Worm (Caenorhabditis elegans) whole organism, L2 larva: ENCODE results near the gene ddo-2.

Experiments used
- ZK546.5 ChIP-seq: sonication (generic microtip); optimal IDR thresholded peaks from 2 replicates; lab custom pipeline; 2017; ENCODE audit warnings: missing biosample characterization, missing genetic modification characterization
- alr-1 ChIP-seq: fragments of 150-350 bp; optimal IDR thresholded peaks from 2 replicates; lab custom pipeline; 2014; ENCODE audit warnings: missing biosample characterization, missing genetic modification characterization
- aly-2 ChIP-seq: fragments of 150-350 bp; optimal IDR thresholded peaks from 2 replicates; lab custom pipeline; 2014; ENCODE audit warnings: missing biosample characterization, missing genetic modification characterization
- ama-1 ChIP-seq: fragments of 150-350 bp; optimal IDR thresholded peaks from 2 replicates; lab custom pipeline; 2018; ENCODE audit warnings: inconsistent platforms
- blmp-1 ChIP-seq: sonication (generic microtip); optimal IDR thresholded peaks from 2 replicates; lab custom pipeline; 2017; ENCODE audit warnings: missing genetic modification characterization, mild to moderate bottlenecking, missing compliant biosample characterization, antibody characterized with exemption, moderate library complexity; ENCODE audit not compliant: insufficient read depth
- ceh-16 ChIP-seq: fragments of 150-350 bp; optimal IDR thresholded peaks from 2 replicates; lab custom pipeline; 2014; ENCODE audit warnings: missing biosample characterization, missing genetic modification characterization
- crh-2 ChIP-seq: sonication (generic microtip); optimal IDR thresholded peaks from 2 replicates; lab custom pipeline; 2017; ENCODE audit warnings: missing biosample characterization, missing genetic modification characterization
- dmd-4 ChIP-seq: sonication (generic microtip); optimal IDR thresholded peaks from 2 replicates; lab custom pipeline; 2017; ENCODE audit warnings: missing biosample characterization, missing genetic modification characterization
- elt-1 ChIP-seq: fragments of 150-350 bp; optimal IDR thresholded peaks from 2 replicates; lab custom pipeline; 2014; ENCODE audit warnings: missing biosample characterization, missing genetic modification characterization
- gmeb-1 ChIP-seq: fragments of 150-350 bp; optimal IDR thresholded peaks from 2 replicates; lab custom pipeline; 2014; ENCODE audit warnings: missing biosample characterization, missing genetic modification characterization
- lin-39 ChIP-seq: fragments of 150-350 bp; optimal IDR thresholded peaks from 2 replicates; lab custom pipeline; 2014; ENCODE audit warnings: missing biosample characterization, missing genetic modification reagents, missing genetic modification characterization
- mbf-1 ChIP-seq: sonication (generic microtip); optimal IDR thresholded peaks from 2 replicates; lab custom pipeline; 2017; ENCODE audit warnings: missing biosample characterization, missing genetic modification characterization
- mdl-1 ChIP-seq, 2 experiments: fragments of 150-350 bp in 1 of 2; sonication (generic microtip) in 1 of 2; optimal IDR thresholded peaks; 2 replicates each; lab custom pipeline; 2017; ENCODE audit warnings: missing biosample characterization in 2 of 2, missing genetic modification characterization in 2 of 2
- nhr-10 ChIP-seq: sonication (generic microtip); optimal IDR thresholded peaks from 2 replicates; lab custom pipeline; 2017; ENCODE audit warnings: missing biosample characterization, missing genetic modification characterization
- nhr-12 ChIP-seq: fragments of 150-350 bp; optimal IDR thresholded peaks from 2 replicates; lab custom pipeline; 2014; ENCODE audit warnings: missing biosample characterization, missing genetic modification characterization
- nhr-21 ChIP-seq: fragments of 150-350 bp; optimal IDR thresholded peaks from 2 replicates; lab custom pipeline; 2014; ENCODE audit warnings: missing biosample characterization, missing genetic modification characterization
- nhr-23 ChIP-seq: fragments of 150-350 bp; optimal IDR thresholded peaks from 2 replicates; lab custom pipeline; 2014; ENCODE audit warnings: missing biosample characterization, missing genetic modification reagents, missing genetic modification characterization
- nhr-25 ChIP-seq: fragments of 150-350 bp; sonication (generic microtip); optimal IDR thresholded peaks from 3 replicates; lab custom pipeline; 2014; ENCODE audit warnings: missing biosample characterization, missing genetic modification characterization
- nhr-77 ChIP-seq: fragments of 150-350 bp; optimal IDR thresholded peaks from 2 replicates; lab custom pipeline; 2014; ENCODE audit warnings: missing biosample characterization, missing genetic modification characterization
- peb-1 ChIP-seq: fragments of 150-350 bp; optimal IDR thresholded peaks from 2 replicates; lab custom pipeline; 2014; ENCODE audit warnings: missing biosample characterization, missing genetic modification characterization
- skn-1 ChIP-seq: sonication (generic microtip); optimal IDR thresholded peaks from 2 replicates; lab custom pipeline; 2017; ENCODE audit warnings: missing biosample characterization, missing genetic modification characterization
- sma-3 ChIP-seq: sonication (generic microtip); optimal IDR thresholded peaks from 2 replicates; lab custom pipeline; 2016; ENCODE audit warnings: missing genetic modification reagents, missing genetic modification characterization, missing compliant biosample characterization
- snpc-4 ChIP-seq: fragments of 150-350 bp; optimal IDR thresholded peaks from 2 replicates; lab custom pipeline; 2014; ENCODE audit warnings: missing biosample characterization, missing genetic modification characterization
- unc-39 ChIP-seq: fragments of 150-350 bp; optimal IDR thresholded peaks from 2 replicates; lab custom pipeline; 2014; ENCODE audit warnings: missing biosample characterization, missing genetic modification characterization
- unc-55 ChIP-seq: fragments of 150-350 bp; sonication (generic microtip); optimal IDR thresholded peaks from 3 replicates; lab custom pipeline; 2014; ENCODE audit warnings: missing biosample characterization, missing genetic modification reagents, missing genetic modification characterization
- unc-62 ChIP-seq: fragments of 150-350 bp; optimal IDR thresholded peaks from 2 replicates; lab custom pipeline; 2014; ENCODE audit warnings: missing biosample characterization, missing genetic modification reagents, missing genetic modification characterization
- zag-1 ChIP-seq: fragments of 150-350 bp; optimal IDR thresholded peaks from 2 replicates; lab custom pipeline; 2014; ENCODE audit warnings: missing biosample characterization, missing genetic modification characterization
- ztf-1 ChIP-seq: fragments of 200-800 bp; sonication (Bioruptor generic); conservative IDR thresholded peaks from 2 replicates; pipeline ENCODE4 v1.3.6; 2022; ENCODE audit warnings: missing genetic modification characterization, missing compliant biosample characterization
- ztf-11 ChIP-seq: sonication (generic microtip); optimal IDR thresholded peaks from 2 replicates; lab custom pipeline; 2017; ENCODE audit warnings: missing biosample characterization, missing genetic modification characterization
- ztf-4 ChIP-seq: fragments of 150-350 bp; optimal IDR thresholded peaks from 2 replicates; lab custom pipeline; 2014; ENCODE audit warnings: missing biosample characterization, missing genetic modification characterization

The ddo-2 gene

DNA sequence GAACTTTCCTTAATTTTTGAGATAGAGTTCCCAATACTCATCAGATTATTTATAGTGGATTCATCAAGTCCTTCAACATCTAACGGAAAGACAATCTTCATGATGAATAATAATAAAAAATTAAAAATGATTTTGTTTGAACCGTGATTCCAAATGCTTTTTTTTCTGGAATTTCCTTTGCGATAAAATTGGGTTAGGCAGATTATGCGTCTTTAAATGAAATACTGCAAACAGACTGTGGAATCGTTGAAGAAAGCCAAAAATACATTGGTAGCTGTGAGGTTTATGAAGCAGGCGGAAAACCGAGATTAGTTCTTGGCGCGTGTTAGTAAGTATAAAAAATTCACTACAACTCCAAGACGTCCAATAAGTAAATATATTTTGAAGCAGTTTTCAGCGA, 8.9 kb downstream of the ddo-2 start, which contains the start of gene srw-68:
Gene srw-68, minus strand, starts transcription at position 101 of the 400 bp plus-strand sequence.
- TF ChIP-seq nhr-25 (tag; lab: Kevin White, UChicago), result no peak
- no peak for TF ChIP-seq aly-2 (tag; lab: Kevin White, UChicago)
- no peak for TF ChIP-seq peb-1
- TF ChIP-seq nhr-23 (tag; lab: Kevin White, UChicago), result no peak
- no peak for TF ChIP-seq nhr-10 (tag; lab: Kevin White, UChicago)
- TF ChIP-seq skn-1 (tag; lab: Kevin White, UChicago), result no peak
- TF ChIP-seq alr-1 (tag; lab: Kevin White, UChicago), result no peak

DNA sequence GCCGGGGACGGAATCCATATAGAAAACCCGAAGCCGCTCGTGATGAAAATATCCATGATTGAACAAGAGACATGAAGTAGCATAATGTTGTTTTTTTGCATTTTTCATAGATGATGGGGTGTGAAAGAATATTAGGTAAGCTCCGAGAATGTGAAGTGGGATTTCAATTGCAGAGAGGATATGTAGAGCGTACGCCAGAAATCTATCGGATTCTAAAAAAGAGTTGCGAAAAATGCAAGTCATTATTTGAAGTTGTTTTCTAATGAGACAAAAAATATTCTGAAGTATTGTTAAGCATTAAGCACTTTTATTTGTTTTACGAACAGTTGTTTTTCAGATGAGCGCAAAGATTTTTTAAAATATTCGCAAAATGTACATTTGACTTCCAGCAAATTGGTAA, 11.2 kb downstream of the ddo-2 start, which contains the start of gene F18E3.10:
Gene F18E3.10, minus strand, starts transcription at position 101 of the 400 bp plus-strand sequence.
- TF ChIP-seq ama-1 (lab: Kevin White, UChicago), result no peak
- TF ChIP-seq unc-62 (GFP tag; lab: Kevin White, UChicago), result no peak
- no peak for TF ChIP-seq ztf-11 (tag; lab: Kevin White, UChicago)
- TF ChIP-seq nhr-21, result no peak
- no peak for TF ChIP-seq unc-39 (tag; lab: Kevin White, UChicago)
- TF ChIP-seq aly-2 (tag; lab: Kevin White, UChicago), result no peak
- no peak for TF ChIP-seq crh-2 (tag; lab: Kevin White, UChicago)
- no peak for TF ChIP-seq ceh-16
- no peak for TF ChIP-seq alr-1 (tag; lab: Kevin White, UChicago)
- TF ChIP-seq ztf-1 (GFP tag; lab: Robert Waterston, UW), result no peak
- TF ChIP-seq unc-55 (GFP tag; lab: Kevin White, UChicago), result no peak
- no peak for TF ChIP-seq mdl-1 (tag; optimal IDR thresholded peaks at IDR 0.05; lab: Kevin White, UChicago)
- TF ChIP-seq nhr-10 (tag; lab: Kevin White, UChicago), result no peak
- TF ChIP-seq nhr-23 (tag; lab: Kevin White, UChicago), result no peak
- TF ChIP-seq, all 48 proteins: peak for 0

DNA sequence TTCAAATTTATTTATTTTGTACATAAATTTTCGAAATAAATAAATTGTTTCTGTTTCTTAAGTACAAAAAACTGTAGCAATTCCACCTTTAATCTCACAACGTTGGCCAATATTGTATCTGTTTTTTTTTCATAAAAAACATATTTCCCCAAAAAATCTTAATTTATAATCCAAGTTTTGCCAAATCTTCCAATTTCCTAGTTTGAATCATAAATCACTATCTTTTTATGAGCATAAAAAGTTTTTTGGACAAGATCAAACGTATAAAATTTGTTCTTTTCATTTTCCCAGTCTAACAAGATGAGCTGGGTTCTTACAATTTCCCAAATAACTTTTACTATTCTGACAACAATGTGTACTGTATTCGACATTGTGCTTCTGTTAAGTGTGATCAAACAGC, 15.3 kb downstream of the ddo-2 start, which contains the start of gene srxa-4:
Gene srxa-4, plus strand, starts transcription at position 301 of the 400 bp plus-strand sequence.
- TF ChIP-seq ZK546.5 (tag; lab: Kevin White, UChicago), result no peak
- TF ChIP-seq lin-39 (tag; lab: Kevin White, UChicago), result no peak
- no peak for TF ChIP-seq gmeb-1
- TF ChIP-seq sma-3 (GFP tag; lab: Kevin White, UChicago), result no peak
- no peak for TF ChIP-seq mbf-1 (tag; lab: Kevin White, UChicago)
- TF ChIP-seq unc-62 (GFP tag; lab: Kevin White, UChicago), result no peak
- TF ChIP-seq unc-39 (tag; lab: Kevin White, UChicago), result no peak
- TF ChIP-seq dmd-4, result no peak
- no peak for TF ChIP-seq nhr-23 (tag; lab: Kevin White, UChicago)
- no peak for TF ChIP-seq nhr-12 (tag; lab: Kevin White, UChicago)
- no peak for TF ChIP-seq nhr-77 (tag; lab: Kevin White, UChicago)
- TF ChIP-seq zag-1 (tag; lab: Kevin White, UChicago), result no peak
- TF ChIP-seq nhr-10 (tag; lab: Kevin White, UChicago), result no peak
- TF ChIP-seq mdl-1 (tag; optimal IDR thresholded peaks at IDR 0.05; lab: Kevin White, UChicago), result no peak
- TF ChIP-seq elt-1 (tag; lab: Kevin White, UChicago), result no peak
- TF ChIP-seq ztf-4 (tag; lab: Kevin White, UChicago), result no peak
- TF ChIP-seq blmp-1 (tag; lab: Kevin White, UChicago), result no peak

DNA sequence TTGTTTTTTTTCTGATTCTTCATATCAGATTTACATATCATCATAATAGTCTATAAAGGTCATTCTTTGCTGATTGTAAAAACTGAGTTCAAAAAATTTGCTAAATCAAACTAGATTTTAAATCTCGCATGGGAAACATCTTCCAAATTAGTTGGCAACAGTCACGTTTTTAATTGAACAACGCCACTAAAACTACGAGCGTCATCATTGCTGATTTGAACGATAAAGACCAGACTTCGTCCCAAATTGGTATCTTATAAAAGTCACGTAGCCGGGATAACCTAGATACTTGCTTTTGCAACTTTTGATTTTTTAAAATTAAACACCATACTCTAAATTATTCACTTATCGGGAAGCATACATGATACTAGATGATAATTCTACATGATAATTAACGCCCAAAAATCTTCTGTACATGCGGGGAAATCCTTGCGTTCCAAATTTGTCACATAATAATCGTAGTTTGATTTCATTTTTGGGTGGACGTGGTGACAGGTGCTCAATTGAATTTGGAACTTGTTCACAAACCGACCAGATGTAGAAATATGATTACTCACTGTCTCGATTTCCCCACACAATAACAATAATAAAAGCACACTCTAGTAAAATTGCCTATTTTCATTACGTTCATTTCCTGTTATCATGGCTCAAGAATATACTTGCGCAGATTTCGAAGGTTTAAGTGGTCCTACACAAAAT, 18.3 kb downstream of the ddo-2 start, which contains the start of gene srw-67:
Gene srw-67, plus strand, starts transcription at position 643 of the 699 bp plus-strand sequence.
- no peak for TF ChIP-seq snpc-4
- peak; percentile 51 for TF ChIP-seq nhr-25 (tag; lab: Kevin White, UChicago)

DNA sequence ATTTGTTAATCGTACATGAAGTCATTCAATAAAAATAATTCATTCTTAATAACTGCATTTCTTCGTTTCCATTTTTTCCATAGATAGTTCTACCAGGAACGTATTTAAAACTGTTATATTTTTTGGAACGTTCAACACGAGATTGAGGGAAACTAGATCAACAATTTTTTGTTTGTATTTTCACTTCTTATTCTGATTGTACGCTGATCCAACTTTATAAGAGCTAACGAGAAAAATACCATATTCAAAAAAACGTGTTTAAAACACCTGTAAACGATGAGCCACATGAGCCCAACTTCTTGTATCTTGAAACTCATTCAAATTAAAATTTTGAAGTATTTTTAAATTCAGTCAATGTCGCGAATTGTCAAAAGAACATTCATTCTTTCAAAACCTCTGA, 18.9 kb downstream of the ddo-2 start:
- TF ChIP-seq mdl-1 (tag; optimal IDR thresholded peaks at IDR 0.05; lab: Kevin White, UChicago) (no peak), peb-1 (no peak), nhr-21 (peak; percentile 31), ztf-4 (tag; lab: Kevin White, UChicago) (no peak), sma-3 (GFP tag; lab: Kevin White, UChicago) (peak; percentile 1)
